Worm (Caenorhabditis elegans): ENCODE results near the gene dna-2.

- TF ChIP-seq ama-1 (optimal IDR thresholded peaks at IDR 0.05), result no peak
- TF ChIP-seq ama-1 (GFP tag; optimal IDR thresholded peaks at IDR 0.05), result no peak
- TF ChIP-seq dpff-1 (tag; optimal IDR thresholded peaks at IDR 0.05), result no peak
- no peak for TF ChIP-seq efl-1 (GFP tag; optimal IDR thresholded peaks at IDR 0.05)
- no peak for TF ChIP-seq mel-28 (tag; optimal IDR thresholded peaks at IDR 0.05; ENCODE audit: borderline replicate concordance)
- no peak for TF ChIP-seq lin-40 (tag; optimal IDR thresholded peaks at IDR 0.05)
- no peak for TF ChIP-seq F10E7.11 (tag; optimal IDR thresholded peaks at IDR 0.05)
- TF ChIP-seq die-1 (tag; optimal IDR thresholded peaks at IDR 0.05), result no peak
- no peak for TF ChIP-seq tbx-9 (tag; optimal IDR thresholded peaks at IDR 0.05; ENCODE audit: borderline replicate concordance)
- no peak for TF ChIP-seq let-526 (GFP tag; IDR thresholded peaks at IDR 0.05)
These were observed 12.2 kb downstream of the dna-2 start, which contains the start of gene F43G6.4 for ce11 chrII:11790458-11790857.

Data from whole organism, young adult.